Fruit fly (Drosophila melanogaster): ENCODE data around the gene CG11050.

The CG11050 gene

dm6 chr2L:6622642-6623162 is 11.9 kb downstream of the CG11050 start, which contains the start of gene CG34345 (continued):
- TF ChIP-seq Bteb2 (GFP tag; optimal IDR thresholded peaks at IDR 0.05) (peak; percentile 13), zfh1 (GFP tag; IDR thresholded peaks at IDR 0.05) (peak; percentile 35; the same call in 1 of the 3 replicates), HmgD (GFP tag; optimal IDR thresholded peaks at IDR 0.05) (peak; percentile 20), CG34224 (GFP tag; IDR thresholded peaks at IDR 0.05; ENCODE audit: partially characterized antibody) (peak; percentile 75), CG2199 (GFP tag; IDR thresholded peaks at IDR 0.05) (0 out of 3 replicates have a peak, but pooled peaks have one; percentile 8), Hmr (GFP tag; optimal IDR thresholded peaks at IDR 0.05) (peak; percentile 51), Max (GFP tag; optimal IDR thresholded peaks at IDR 0.05) (no peak), CG12299 (tag; optimal IDR thresholded peaks at IDR 0.05) (no peak), run (tag; optimal IDR thresholded peaks at IDR 0.05) (no peak), CG1603 (tag; optimal IDR thresholded peaks at IDR 0.05) (peak; percentile 60), abd-A (tag; optimal IDR thresholded peaks at IDR 0.05) (no peak), CG8359 (GFP tag; optimal IDR thresholded peaks at IDR 0.05; ENCODE audit: borderline replicate concordance) (no peak), inv (GFP tag; IDR thresholded peaks at IDR 0.05; ENCODE audit: partially characterized antibody) (0 out of 2 replicates have a peak, but pooled peaks have one; percentile 15), Nf-YC (tag; optimal IDR thresholded peaks at IDR 0.05) (no peak), maf-S (GFP tag; optimal IDR thresholded peaks at IDR 0.05) (peak; percentile 6), BEAF-32 (GFP tag; optimal IDR thresholded peaks at IDR 0.05) (peak; percentile 10), Ets97D (GFP tag; optimal IDR thresholded peaks at IDR 0.05) (peak; percentile 86), bbx (GFP tag; IDR thresholded peaks at IDR 0.05; ENCODE audit: partially characterized antibody) (peak; percentile 78), dan (GFP tag; IDR thresholded peaks at IDR 0.05) (no peak), Tbp (GFP tag; optimal IDR thresholded peaks at IDR 0.05) (no peak), CG4404 (GFP tag; IDR thresholded peaks at IDR 0.05) (no peak), gem (tag; optimal IDR thresholded peaks at IDR 0.05) (no peak), Ravus (GFP tag; IDR thresholded peaks at IDR 0.05) (no peak), CG12236 (GFP tag; optimal IDR thresholded peaks at IDR 0.05) (no peak), Hsf (GFP tag; optimal IDR thresholded peaks at IDR 0.05) (peak; percentile 25), stwl (tag; optimal IDR thresholded peaks at IDR 0.05) (peak; percentile 100), HLH54F (GFP tag; optimal IDR thresholded peaks at IDR 0.05) (peak; percentile 13), CG8290 (GFP tag; optimal IDR thresholded peaks at IDR 0.05) (peak; percentile 57), CG8290 (tag; optimal IDR thresholded peaks at IDR 0.05) (no peak), ftz-f1 (GFP tag; optimal IDR thresholded peaks at IDR 0.05) (no peak), sna (GFP tag; IDR thresholded peaks at IDR 0.05; ENCODE audit: partially characterized antibody) (peak; percentile 64), CG9932 (GFP tag; IDR thresholded peaks at IDR 0.05) (peak; percentile 31; the same call in 1 of the 2 replicates), CG2678 (tag; optimal IDR thresholded peaks at IDR 0.05) (no peak), bigmax (GFP tag; optimal IDR thresholded peaks at IDR 0.05) (no peak), amos (GFP tag; IDR thresholded peaks at IDR 0.05; ENCODE audit: partially characterized antibody) (peak; percentile 59), hbn (GFP tag; IDR thresholded peaks at IDR 0.05; ENCODE audit: partially characterized antibody) (peak; percentile 72), CG15514 (GFP tag; optimal IDR thresholded peaks at IDR 0.05) (peak; percentile 36), CTCF (GFP tag; optimal IDR thresholded peaks at IDR 0.05) (peak; percentile 85), Opbp (GFP tag; IDR thresholded peaks at IDR 0.05; ENCODE audit: partially characterized antibody) (peak; percentile 76; the same call in 2 of the 3 replicates), Med (GFP tag) (peak; percentile 90), Scr (GFP tag; IDR thresholded peaks at IDR 0.05; ENCODE audit: partially characterized antibody) (peak; percentile 49; the same call in 1 of the 2 replicates), zf30C (GFP tag; optimal IDR thresholded peaks at IDR 0.05) (peak; percentile 5), Lhr (GFP tag; optimal IDR thresholded peaks at IDR 0.05) (peak; percentile 78), Dref (GFP tag; IDR thresholded peaks at IDR 0.05) (no peak), Dbx (GFP tag; IDR thresholded peaks at IDR 0.05) (peak; percentile 63; the same call in 1 of the 3 replicates), Doc3 (GFP tag; IDR thresholded peaks at IDR 0.05; ENCODE audit: partially characterized antibody) (peak; percentile 62; the same call in 2 of the 3 replicates), CG16813 (GFP tag; IDR thresholded peaks at IDR 0.05; ENCODE audit: partially characterized antibody) (peak; percentile 50; the same call in 2 of the 3 replicates), klu (GFP tag; IDR thresholded peaks at IDR 0.05) (peak; percentile 28; the same call in 1 of the 2 replicates), Bgb (GFP tag; IDR thresholded peaks at IDR 0.05; ENCODE audit: partially characterized antibody) (peak; percentile 77)

Measured in whole organism, embryonic.